Fruit fly (Drosophila melanogaster) whole organism: ENCODE measurements around the gene CG43773.

Experiments used
- CG8478 ChIP-seq: fragments of >200 bp; optimal IDR thresholded peaks from 2 replicates; lab custom pipeline; 2018; ENCODE audit warnings: inconsistent platforms
- Dll ChIP-seq: fragments of >200 bp; optimal IDR thresholded peaks from 2 replicates; lab custom pipeline; 2017
- EcR ChIP-seq, 2 experiments: fragments of >200 bp; optimal IDR thresholded peaks; 2 replicates each; lab custom pipeline; 2017; ENCODE audit warnings: missing biosample characterization in 2 of 2, missing genetic modification characterization in 2 of 2, missing genetic modification reagents in 2 of 2
- pan ChIP-seq: fragments of >200 bp; optimal IDR thresholded peaks from 2 replicates; lab custom pipeline; 2017
- psq ChIP-seq: fragments of >200 bp; optimal IDR thresholded peaks from 2 replicates; lab custom pipeline; 2017
- usp ChIP-seq: fragments of >200 bp; optimal IDR thresholded peaks from 2 replicates; lab custom pipeline; 2017; ENCODE audit warnings: missing biosample characterization, missing genetic modification characterization, mixed read lengths

Gene CG43773

DNA sequence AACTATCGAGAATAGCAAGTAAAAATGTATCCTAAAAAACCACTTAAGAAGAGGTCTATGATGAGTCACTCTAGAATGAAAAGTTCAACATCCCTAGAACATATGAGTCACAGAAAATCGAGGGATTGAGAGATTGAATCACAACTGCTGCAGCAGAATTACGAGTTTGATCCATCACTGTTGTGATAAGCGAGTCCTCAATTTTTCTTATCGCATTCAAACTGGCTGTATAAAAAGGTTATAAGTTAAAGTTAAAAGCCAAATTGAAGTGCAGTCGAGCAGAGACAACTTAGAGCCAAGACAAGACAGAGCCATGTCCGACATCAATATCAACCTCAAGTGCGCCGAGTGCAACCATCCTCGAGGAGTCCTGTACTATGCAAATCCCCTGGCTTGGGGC lies at the start of gene CG43773:
Gene CG43773, plus strand, starts transcription at position 301 of the 400 bp plus-strand sequence.
- TF ChIP-seq usp (no peak), CG8478 (lab: Kevin White, UChicago) (no peak), pan (lab: Kevin White, UChicago) (no peak), psq (no peak), Dll (lab: Kevin White, UChicago) (no peak), EcR (GFP tag; optimal IDR thresholded peaks at IDR 0.05; lab: Kevin White, UChicago) (no peak)

DNA sequence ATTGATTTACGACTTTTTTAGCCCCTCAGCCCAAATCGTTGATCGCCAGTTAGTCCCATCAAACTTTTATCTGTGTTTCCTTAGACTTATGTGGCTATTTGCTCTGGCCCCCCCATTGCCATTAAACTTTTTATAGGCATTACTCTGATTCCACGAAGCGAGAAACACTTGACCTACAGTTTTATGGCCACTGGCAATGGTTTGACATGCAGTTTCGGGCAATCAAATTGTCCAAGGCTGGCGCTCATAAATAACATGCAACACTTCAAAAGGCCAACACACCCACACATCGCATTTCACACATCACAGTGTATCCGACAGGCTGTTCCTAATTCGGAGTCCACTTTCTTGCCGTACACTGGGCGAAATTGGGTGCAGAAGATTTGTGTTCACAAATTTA lies 39.2 kb upstream of the CG43773 start:
- TF ChIP-seq Dll (lab: Kevin White, UChicago) (no peak), psq (no peak), usp (no peak), CG8478 (lab: Kevin White, UChicago) (no peak), pan (lab: Kevin White, UChicago) (no peak), EcR (GFP tag; optimal IDR thresholded peaks at IDR 0.05; lab: Kevin White, UChicago) (no peak)

DNA sequence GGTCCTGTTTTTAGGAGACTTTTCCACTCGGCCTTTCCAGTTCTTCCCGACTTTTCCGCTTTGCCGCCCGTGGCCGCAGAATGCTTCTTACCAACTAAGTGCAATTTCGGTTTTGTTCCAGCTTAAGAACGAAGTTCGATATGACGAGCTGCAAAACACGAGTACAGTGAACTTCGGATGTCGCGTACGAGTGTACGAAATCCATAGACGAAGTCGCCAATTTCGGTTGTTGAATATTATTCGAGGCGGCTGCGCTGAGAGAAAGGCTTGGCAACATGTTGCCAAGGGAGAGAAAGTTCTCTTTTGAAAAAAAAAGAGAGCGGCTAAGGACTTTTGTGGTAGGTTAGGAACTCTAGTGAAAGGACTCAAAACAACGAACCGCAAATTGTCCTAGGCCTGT lies 15.9 kb upstream of the CG43773 start, which contains the start of gene fred:
Gene fred, minus strand, starts transcription at position 76 of the 400 bp plus-strand sequence.
- TF ChIP-seq Dll (lab: Kevin White, UChicago): no peak
- no peak for TF ChIP-seq EcR (GFP tag; optimal IDR thresholded peaks at IDR 0.05; lab: Kevin White, UChicago)
- TF ChIP-seq usp: no peak
- TF ChIP-seq pan (lab: Kevin White, UChicago): no peak
- TF ChIP-seq CG8478 (lab: Kevin White, UChicago): no peak
- TF ChIP-seq psq: no peak

DNA sequence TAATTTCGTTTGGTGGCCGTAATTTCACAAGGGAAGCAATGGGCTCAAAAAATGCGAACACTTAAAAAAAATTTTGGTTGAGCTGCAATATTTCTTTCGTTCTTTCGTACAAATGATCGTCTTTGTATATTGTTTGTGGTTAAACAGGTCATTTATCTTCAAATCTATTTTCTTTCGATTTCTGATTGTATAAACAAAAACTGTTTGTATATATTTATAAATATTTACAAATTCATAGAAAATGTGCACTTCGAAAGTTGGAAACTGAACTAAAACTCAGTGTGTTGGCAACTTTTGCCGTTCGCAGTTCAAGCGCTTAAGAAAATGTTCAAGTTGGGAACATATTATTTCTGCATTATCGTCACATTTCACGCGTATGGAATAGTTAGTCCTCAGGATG lies 7.8 kb upstream of the CG43773 start, which contains the start of gene CG43797:
Gene CG43797, plus strand, starts transcription at position 301 of the 400 bp plus-strand sequence.
- no peak for TF ChIP-seq CG8478 (lab: Kevin White, UChicago)
- no peak for TF ChIP-seq usp
- no peak for TF ChIP-seq Dll (lab: Kevin White, UChicago)
- TF ChIP-seq EcR (GFP tag; optimal IDR thresholded peaks at IDR 0.05; lab: Kevin White, UChicago): no peak
- TF ChIP-seq psq: no peak
- no peak for TF ChIP-seq pan (lab: Kevin White, UChicago)

DNA sequence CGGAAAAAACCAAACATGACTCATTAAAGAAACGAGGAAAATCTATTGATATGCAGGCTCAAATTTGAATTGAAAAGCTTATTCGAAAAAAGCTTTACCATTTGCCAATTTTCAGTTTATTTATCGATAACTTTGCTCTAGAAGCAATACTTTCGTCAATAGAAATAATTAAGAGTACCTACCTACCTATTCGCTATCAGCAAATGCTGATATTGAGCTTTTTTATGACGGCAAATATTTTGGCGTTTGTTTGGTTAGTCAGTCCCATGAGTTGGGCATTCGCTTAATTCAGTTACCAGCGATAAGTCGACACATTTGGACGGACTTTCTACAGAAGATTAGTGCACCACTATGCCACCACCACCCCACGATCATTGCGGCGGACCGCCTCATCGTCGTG lies 3.7 kb upstream of the CG43773 start, which contains the start of gene CG34176:
Gene CG34176, plus strand, starts transcription at position 301 of the 400 bp plus-strand sequence.
- TF ChIP-seq CG8478 (lab: Kevin White, UChicago) (no peak), usp (no peak), psq (no peak), Dll (lab: Kevin White, UChicago) (no peak), EcR (GFP tag; optimal IDR thresholded peaks at IDR 0.05; lab: Kevin White, UChicago) (no peak), pan (lab: Kevin White, UChicago) (no peak)

DNA sequence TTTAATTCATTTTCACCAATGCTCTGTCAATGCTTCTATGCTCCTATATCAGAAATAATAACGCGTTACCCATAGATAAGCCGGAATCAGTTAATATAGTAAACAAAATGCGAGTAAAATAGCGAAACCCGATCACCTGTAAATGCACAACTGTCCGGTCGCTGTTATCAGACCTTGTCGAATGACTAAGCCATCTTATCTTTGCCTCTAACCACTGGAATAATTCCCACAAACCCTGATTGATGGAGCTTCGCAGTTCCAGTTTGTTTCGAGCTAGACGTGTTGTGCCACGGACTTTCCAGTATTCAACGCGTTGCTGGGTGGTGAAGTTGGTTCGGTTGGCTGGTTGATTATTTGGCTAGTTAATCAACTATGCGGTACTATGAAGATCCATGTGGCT lies 2.8 kb upstream of the CG43773 start, which contains the start of gene CG15422:
Gene CG15422, plus strand, starts transcription at position 301 of the 400 bp plus-strand sequence.
- TF ChIP-seq Dll (lab: Kevin White, UChicago): no peak
- no peak for TF ChIP-seq CG8478 (lab: Kevin White, UChicago)
- TF ChIP-seq usp: no peak
- no peak for TF ChIP-seq pan (lab: Kevin White, UChicago)

DNA sequence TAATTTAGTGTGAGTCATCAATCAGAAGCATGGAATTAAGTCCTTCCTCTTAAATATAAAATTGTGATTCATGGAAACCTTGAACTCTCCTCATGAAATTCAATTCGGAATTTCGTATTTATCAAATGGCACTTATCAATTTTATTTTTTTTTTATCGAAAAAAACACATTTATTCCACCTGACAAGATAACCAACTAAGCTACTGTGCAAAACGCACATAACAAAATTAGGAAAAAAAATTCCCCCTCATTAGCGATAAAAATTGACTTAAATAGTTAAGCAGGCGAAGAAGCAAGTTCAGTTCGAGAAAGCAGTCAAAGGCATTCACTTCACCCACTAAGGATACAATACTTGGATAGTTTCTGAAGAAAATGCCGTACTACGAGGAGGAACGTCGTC lies 1.7 kb upstream of the CG43773 start, which contains the start of gene CG15423:
Gene CG15423, plus strand, starts transcription at position 301 of the 400 bp plus-strand sequence.
- TF ChIP-seq usp: no peak

DNA sequence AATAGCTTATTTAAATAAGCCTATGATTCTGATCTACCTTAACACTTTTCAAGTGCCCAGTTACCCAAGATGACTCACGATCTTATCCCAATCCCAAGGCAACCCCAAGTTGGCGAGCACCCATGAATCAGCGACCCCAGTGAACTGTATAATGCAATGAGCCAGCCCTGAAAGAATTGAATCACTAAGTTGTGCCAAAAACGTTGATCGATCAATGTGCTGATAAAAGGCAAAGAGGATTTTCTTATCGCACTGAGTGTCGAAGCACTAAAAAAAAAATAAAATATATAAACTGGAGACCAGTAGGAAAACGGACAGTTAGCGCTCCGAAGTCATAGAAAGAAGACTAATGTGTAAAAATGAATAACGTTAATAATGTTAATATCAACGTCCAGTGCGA lies 863 bp downstream of the CG43773 start, which contains the start of gene CG43774:
Gene CG43774, plus strand, starts transcription at position 301 of the 400 bp plus-strand sequence.
- no peak for TF ChIP-seq psq
- no peak for TF ChIP-seq Dll (lab: Kevin White, UChicago)
- no peak for TF ChIP-seq EcR (GFP tag; optimal IDR thresholded peaks at IDR 0.05; lab: Kevin White, UChicago)
- no peak for TF ChIP-seq usp
- TF ChIP-seq pan (lab: Kevin White, UChicago): no peak
- TF ChIP-seq CG8478 (lab: Kevin White, UChicago): no peak

DNA sequence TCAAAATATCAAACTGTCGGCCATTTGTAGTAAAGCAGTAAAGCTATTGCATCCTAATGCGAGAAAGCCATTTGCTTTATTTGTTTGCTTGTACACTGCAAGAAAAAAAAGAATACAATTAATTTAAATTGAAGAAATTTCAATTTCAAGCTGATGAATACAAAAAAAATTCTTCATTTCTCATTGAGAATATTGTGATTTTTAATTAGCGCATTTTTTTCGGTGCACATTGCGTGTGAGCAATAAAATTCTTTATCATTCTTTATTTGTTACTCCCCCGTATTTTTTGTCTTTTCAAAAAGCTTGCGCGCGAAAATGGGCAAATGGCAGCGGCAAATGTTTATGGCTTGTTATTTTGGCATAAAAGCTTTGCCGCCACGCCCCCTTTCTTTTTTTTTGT lies 4.6 kb downstream of the CG43773 start:
- TF ChIP-seq CG8478 (lab: Kevin White, UChicago): no peak
- TF ChIP-seq Dll (lab: Kevin White, UChicago): no peak
- no peak for TF ChIP-seq psq
- TF ChIP-seq pan (lab: Kevin White, UChicago): no peak
- no peak for TF ChIP-seq usp
- no peak for TF ChIP-seq EcR (GFP tag; optimal IDR thresholded peaks at IDR 0.05; lab: Kevin White, UChicago)

DNA sequence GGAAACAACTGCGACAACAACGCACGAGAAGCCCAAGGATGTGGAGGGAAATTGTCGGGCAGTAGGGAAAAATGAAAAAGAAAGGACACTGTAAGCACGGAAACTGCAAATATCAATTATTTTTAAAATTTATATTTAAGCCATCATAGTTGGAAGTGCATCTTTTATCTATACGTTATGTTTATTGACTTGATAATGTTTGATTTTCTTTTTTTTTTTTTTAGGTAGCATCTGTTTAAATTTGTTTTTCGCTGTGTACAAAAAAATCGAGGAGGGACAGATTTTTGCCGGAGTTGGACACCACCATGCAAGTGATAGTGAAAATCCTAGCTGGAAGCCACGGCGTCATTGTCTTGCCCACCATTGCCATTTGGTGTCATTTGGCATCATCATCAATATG lies 11.7 kb downstream of the CG43773 start:
- no peak for TF ChIP-seq Dll (lab: Kevin White, UChicago)
- TF ChIP-seq usp: no peak
- TF ChIP-seq CG8478 (lab: Kevin White, UChicago): no peak
- no peak for TF ChIP-seq psq
- TF ChIP-seq pan (lab: Kevin White, UChicago): no peak

DNA sequence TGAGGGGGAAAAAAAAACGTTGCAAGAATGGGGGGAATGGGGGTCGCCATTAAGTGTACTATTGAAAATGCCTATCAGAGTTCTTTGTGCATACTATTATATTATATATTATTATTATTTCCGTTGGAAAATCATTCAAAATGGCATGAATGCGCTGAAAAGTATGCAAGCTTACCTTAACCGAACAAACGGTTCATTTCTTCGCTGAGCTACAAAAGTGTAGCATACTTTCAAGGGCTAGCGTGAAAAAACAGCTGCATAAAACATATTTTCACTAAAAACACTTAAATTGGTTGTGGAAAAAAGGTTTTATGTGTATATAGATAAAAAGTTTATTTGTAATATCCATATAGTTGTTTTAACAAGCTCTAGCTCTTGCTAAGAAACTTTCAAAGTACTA lies 12.3 kb downstream of the CG43773 start:
- no peak for TF ChIP-seq EcR (GFP tag; optimal IDR thresholded peaks at IDR 0.05; lab: Kevin White, UChicago)
- TF ChIP-seq Dll (lab: Kevin White, UChicago): no peak
- no peak for TF ChIP-seq pan (lab: Kevin White, UChicago)
- no peak for TF ChIP-seq usp
- TF ChIP-seq CG8478 (lab: Kevin White, UChicago): no peak
- TF ChIP-seq psq: no peak

DNA sequence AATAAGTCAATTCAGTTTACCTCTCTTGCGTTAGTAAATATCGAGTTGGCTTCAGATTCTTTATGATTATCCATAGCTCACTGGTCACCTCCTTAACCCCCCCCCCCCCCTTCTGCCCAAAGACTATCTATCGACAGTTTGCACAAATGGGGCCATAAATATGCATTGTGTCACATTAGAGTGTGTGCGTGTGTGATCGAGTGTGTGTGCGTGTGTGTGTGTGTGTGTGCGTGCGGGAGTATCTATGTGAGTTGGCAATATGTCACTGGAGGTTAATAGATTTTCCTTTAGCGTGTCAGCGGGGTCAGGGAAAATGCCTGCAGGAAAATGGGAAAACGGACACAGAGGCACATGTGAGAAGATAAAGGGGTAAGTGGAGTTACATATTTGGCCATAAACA lies 12.7 kb downstream of the CG43773 start:
- TF ChIP-seq usp: no peak
- TF ChIP-seq Dll (lab: Kevin White, UChicago): no peak
- no peak for TF ChIP-seq psq
- no peak for TF ChIP-seq EcR (GFP tag; optimal IDR thresholded peaks at IDR 0.05; lab: Kevin White, UChicago)
- no peak for TF ChIP-seq CG8478 (lab: Kevin White, UChicago)
- no peak for TF ChIP-seq pan (lab: Kevin White, UChicago)
